Fruit fly (Drosophila melanogaster): ENCODE measurements around the gene Jwa.

The Jwa gene

DNA sequence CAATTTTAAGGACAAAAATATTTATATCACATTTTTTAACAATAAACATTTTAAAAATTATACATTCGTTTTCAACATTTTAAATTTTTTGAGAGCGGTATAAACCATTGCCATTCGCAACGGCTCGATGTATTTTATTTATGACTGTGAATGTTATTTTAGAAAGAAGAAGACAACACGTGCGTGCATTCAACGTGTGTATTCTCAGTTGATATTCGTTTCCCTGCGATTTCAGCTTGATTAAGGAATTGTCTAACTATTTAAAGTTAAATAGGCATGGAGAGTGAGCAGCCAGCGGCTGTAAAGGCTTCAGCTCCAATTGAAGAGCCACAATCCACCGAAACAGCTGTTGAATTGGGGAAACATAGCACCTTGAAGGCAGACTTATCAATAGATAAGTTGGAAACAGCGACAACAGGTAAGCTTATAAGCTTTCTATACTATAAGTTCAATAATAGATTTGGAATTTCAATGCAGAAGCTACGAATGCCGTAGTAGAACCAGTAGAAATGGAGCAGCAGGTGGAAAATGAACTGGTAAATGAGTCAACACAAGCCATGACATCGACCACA is 6.9 kb downstream of the Jwa start, which contains the start of gene CG10341 (continued):
- TF ChIP-seq CG8290 (GFP tag; optimal IDR thresholded peaks at IDR 0.05) (no peak), CG8290 (tag; optimal IDR thresholded peaks at IDR 0.05) (no peak), pfk (GFP tag; optimal IDR thresholded peaks at IDR 0.05) (no peak), salm (tag; optimal IDR thresholded peaks at IDR 0.05) (no peak), CG8478 (optimal IDR thresholded peaks at IDR 0.05) (no peak), ATbp (GFP tag; optimal IDR thresholded peaks at IDR 0.05) (no peak), cwo (GFP tag; optimal IDR thresholded peaks at IDR 0.05) (peak; percentile 98), CG7556 (GFP tag; optimal IDR thresholded peaks at IDR 0.05) (no peak), Med (GFP tag) (peak; percentile 22), CG8089 (GFP tag; optimal IDR thresholded peaks at IDR 0.05) (no peak), dan (GFP tag; IDR thresholded peaks at IDR 0.05) (no peak), pros (GFP tag; optimal IDR thresholded peaks at IDR 0.05) (no peak), croc (GFP tag; conservative IDR thresholded peaks at IDR 0.05) (no peak), Fer2 (tag; optimal IDR thresholded peaks at IDR 0.05) (no peak), CG8388 (GFP tag; optimal IDR thresholded peaks at IDR 0.05) (no peak), rib (GFP tag; IDR thresholded peaks at IDR 0.05) (no peak), CTCF (GFP tag; optimal IDR thresholded peaks at IDR 0.05) (no peak), CG8359 (GFP tag; optimal IDR thresholded peaks at IDR 0.05; ENCODE audit: borderline replicate concordance) (no peak), CG8944 (GFP tag; optimal IDR thresholded peaks at IDR 0.05) (no peak), Bgb (GFP tag; IDR thresholded peaks at IDR 0.05; ENCODE audit: partially characterized antibody) (no peak; the same call in 1 of the 2 replicates), CG8924 (tag; optimal IDR thresholded peaks at IDR 0.05) (no peak), grau (tag; optimal IDR thresholded peaks at IDR 0.05) (peak; percentile 7), CG9797 (GFP tag; optimal IDR thresholded peaks at IDR 0.05) (no peak), CG18262 (tag; optimal IDR thresholded peaks at IDR 0.05) (no peak), E2f2 (GFP tag; IDR thresholded peaks at IDR 0.05) (peak; percentile 88), gro (GFP tag; optimal IDR thresholded peaks at IDR 0.05) (no peak), CG8765 (GFP tag; IDR thresholded peaks at IDR 0.05) (no peak), Bteb2 (GFP tag; optimal IDR thresholded peaks at IDR 0.05) (no peak), HLHmδ (GFP tag; optimal IDR thresholded peaks at IDR 0.05) (no peak), hb (GFP tag; IDR thresholded peaks at IDR 0.05; ENCODE audit: partially characterized antibody) (no peak), Gsc (GFP tag; IDR thresholded peaks at IDR 0.05) (no peak), dm (GFP tag; optimal IDR thresholded peaks at IDR 0.05) (peak; percentile 95), D19B (GFP tag; optimal IDR thresholded peaks at IDR 0.05) (no peak), z (GFP tag; IDR thresholded peaks at IDR 0.05) (no peak), CG13775 (GFP tag; optimal IDR thresholded peaks at IDR 0.05) (no peak), tll (GFP tag; optimal IDR thresholded peaks at IDR 0.05) (no peak), cas (GFP tag; IDR thresholded peaks at IDR 0.05) (no peak), cad (GFP tag; optimal IDR thresholded peaks at IDR 0.05) (no peak), CG17829 (tag; optimal IDR thresholded peaks at IDR 0.05) (peak; percentile 16), zf30C (GFP tag; optimal IDR thresholded peaks at IDR 0.05) (no peak), Tbp (GFP tag; optimal IDR thresholded peaks at IDR 0.05) (no peak), lbe (GFP tag; optimal IDR thresholded peaks at IDR 0.05) (peak; percentile 20), CG11695 (GFP tag; IDR thresholded peaks at IDR 0.05) (no peak), CG6689 (GFP tag; IDR thresholded peaks at IDR 0.05) (no peak), CG31365 (tag; optimal IDR thresholded peaks at IDR 0.05) (no peak), Sry-δ (GFP tag; optimal IDR thresholded peaks at IDR 0.05) (no peak), wek (GFP tag; optimal IDR thresholded peaks at IDR 0.05) (no peak), gsb-n (tag; optimal IDR thresholded peaks at IDR 0.05) (no peak), zen (tag; optimal IDR thresholded peaks at IDR 0.05) (no peak), CG10565 (GFP tag; optimal IDR thresholded peaks at IDR 0.05) (no peak), CG2129 (GFP tag; IDR thresholded peaks at IDR 0.05; ENCODE audit: partially characterized antibody) (no peak), CG17385 (GFP tag; optimal IDR thresholded peaks at IDR 0.05) (peak; percentile 98)

Data from whole organism, embryonic.